Worm (Caenorhabditis elegans) whole organism, L4 larva: ENCODE data around the gene acr-20.

Experiments used
- F49E8.2 ChIP-seq: sonication (generic microtip); optimal IDR thresholded peaks from 2 replicates; lab custom pipeline; 2016; ENCODE audit warnings: missing compliant biosample characterization, mild to moderate bottlenecking, missing genetic modification characterization, borderline replicate concordance
- R02D3.7 ChIP-seq: fragments of 150-350 bp; sonication (generic microtip); optimal IDR thresholded peaks from 3 replicates; lab custom pipeline; 2014; ENCODE audit warnings: missing biosample characterization, missing genetic modification characterization
- Y105C5A.15 ChIP-seq: fragments of 200-800 bp; sonication (Bioruptor generic); IDR thresholded peaks from 2 replicates; pipeline ENCODE4 v1.3.6; 2022; ENCODE audit warnings: missing genetic modification characterization, missing compliant biosample characterization
- Y48G9A.11 ChIP-seq: fragments of 200-800 bp; sonication (Bioruptor generic); IDR thresholded peaks from 2 replicates; pipeline ENCODE4 v1.3.6; 2022; ENCODE audit warnings: missing genetic modification reagents, missing genetic modification characterization, missing compliant biosample characterization
- Y75B8A.6 ChIP-seq: fragments of 200-800 bp; sonication (Bioruptor generic); IDR thresholded peaks from 2 replicates; pipeline ENCODE4 v1.3.6; 2022; ENCODE audit warnings: missing genetic modification reagents, missing genetic modification characterization, missing compliant biosample characterization
- aha-1 ChIP-seq: fragments of 150-350 bp; peaks from one replicate; lab custom pipeline; 2014; ENCODE audit warnings: missing biosample characterization, missing genetic modification characterization
- ama-1 ChIP-seq: fragments of 150-350 bp; optimal IDR thresholded peaks from 2 replicates; lab custom pipeline; 2014; ENCODE audit warnings: inconsistent platforms, mixed read lengths
- arid-1 ChIP-seq: fragments of 200-800 bp; sonication (Bioruptor generic); conservative IDR thresholded peaks from 2 replicates; pipeline ENCODE4 v1.3.6; 2022; ENCODE audit warnings: missing genetic modification reagents, missing genetic modification characterization, missing compliant biosample characterization
- ceh-20 ChIP-seq: fragments of 200-800 bp; sonication (Bioruptor generic); IDR thresholded peaks from 2 replicates; pipeline ENCODE4 v1.3.6; 2022; ENCODE audit warnings: missing genetic modification reagents, missing genetic modification characterization, missing compliant biosample characterization
- ceh-62 ChIP-seq: sonication (generic microtip); optimal IDR thresholded peaks from 2 replicates; lab custom pipeline; 2017; ENCODE audit warnings: missing biosample characterization, missing genetic modification characterization
- ctbp-1 ChIP-seq: fragments of 200-800 bp; sonication (Bioruptor generic); IDR thresholded peaks from 2 replicates; pipeline ENCODE4 v1.3.6; 2022; ENCODE audit warnings: missing genetic modification reagents, missing genetic modification characterization, missing compliant biosample characterization
- daf-12 ChIP-seq: fragments of 150-350 bp; optimal IDR thresholded peaks from 2 replicates; lab custom pipeline; 2014; ENCODE audit warnings: missing biosample characterization, missing genetic modification reagents, missing genetic modification characterization
- daf-19 ChIP-seq: fragments of 200-800 bp; sonication (Bioruptor generic); conservative IDR thresholded peaks from 2 replicates; pipeline ENCODE4 v1.3.6; 2022; ENCODE audit warnings: missing genetic modification characterization, missing compliant biosample characterization
- dmd-6 ChIP-seq: fragments of 200-800 bp; sonication (Bioruptor generic); IDR thresholded peaks from 2 replicates; pipeline ENCODE4 v1.3.6; 2022; ENCODE audit warnings: missing genetic modification reagents, missing genetic modification characterization, missing compliant biosample characterization
- duxl-1 ChIP-seq: sonication (generic microtip); optimal IDR thresholded peaks from 2 replicates; lab custom pipeline; 2016; ENCODE audit warnings: mild to moderate bottlenecking, missing genetic modification characterization, moderate library complexity, missing compliant biosample characterization; ENCODE audit not compliant: poor library complexity
- egl-43 ChIP-seq: fragments of 200-800 bp; sonication (Bioruptor generic); IDR thresholded peaks from 2 replicates; pipeline ENCODE4 v1.3.6; 2022; ENCODE audit warnings: missing genetic modification reagents, missing genetic modification characterization, missing compliant biosample characterization
- fkh-10 ChIP-seq: fragments of 150-350 bp; optimal IDR thresholded peaks from 2 replicates; lab custom pipeline; 2014; ENCODE audit warnings: missing biosample characterization, missing genetic modification reagents, missing genetic modification characterization
- fos-1 ChIP-seq: fragments of 150-350 bp; optimal IDR thresholded peaks from 2 replicates; lab custom pipeline; 2014; ENCODE audit warnings: missing biosample characterization, missing genetic modification characterization
- hlh-30 ChIP-seq: sonication (generic microtip); optimal IDR thresholded peaks from 2 replicates; lab custom pipeline; 2017; ENCODE audit warnings: antibody characterized with exemption, mild to moderate bottlenecking, missing genetic modification characterization, missing compliant biosample characterization; ENCODE audit not compliant: insufficient read depth
- hmg-1.1 ChIP-seq: fragments of 200-800 bp; sonication (Bioruptor generic); IDR thresholded peaks from 2 replicates; pipeline ENCODE4 v1.3.6; 2022; ENCODE audit warnings: missing genetic modification reagents, missing genetic modification characterization, missing compliant biosample characterization
- lin-29 ChIP-seq: fragments of 200-800 bp; sonication (Bioruptor generic); IDR thresholded peaks from 2 replicates; pipeline ENCODE4 v1.3.6; 2022; ENCODE audit warnings: missing genetic modification reagents, missing genetic modification characterization, missing compliant biosample characterization
- lin-38 ChIP-seq: fragments of 200-800 bp; sonication (Bioruptor generic); IDR thresholded peaks from 2 replicates; pipeline ENCODE4 v1.3.6; 2022; ENCODE audit warnings: missing genetic modification reagents, missing genetic modification characterization, missing compliant biosample characterization
- lsy-2 ChIP-seq, 2 experiments: fragments of 150-350 bp in 1 of 2; sonication (generic microtip) in 1 of 2; optimal IDR thresholded peaks; 2 replicates each; lab custom pipeline; 2014 to 2017; ENCODE audit warnings: missing biosample characterization in 2 of 2, missing genetic modification characterization in 2 of 2
- madf-5 ChIP-seq, 2 experiments: fragments of 200-800 bp; sonication (Bioruptor generic); IDR thresholded peaks; 2 replicates each; pipeline ENCODE4 v1.3.6; 2022; ENCODE audit warnings: missing compliant biosample characterization in 2 of 2, missing genetic modification characterization in 2 of 2
- mdt-29 ChIP-seq: fragments of 200-800 bp; sonication (Bioruptor generic); IDR thresholded peaks from 2 replicates; pipeline ENCODE4 v1.3.6; 2022; ENCODE audit warnings: missing genetic modification reagents, missing genetic modification characterization, missing compliant biosample characterization
- mep-1 ChIP-seq: fragments of 150-350 bp; sonication (generic microtip); optimal IDR thresholded peaks from 3 replicates; lab custom pipeline; 2014; ENCODE audit warnings: missing biosample characterization, missing genetic modification characterization
- mxl-3 ChIP-seq: fragments of 200-800 bp; sonication (Bioruptor generic); optimal IDR thresholded peaks from 2 replicates; lab custom pipeline; 2018; ENCODE audit warnings: mild to moderate bottlenecking, missing genetic modification characterization, missing compliant biosample characterization
- nhr-102 ChIP-seq: sonication (generic microtip); optimal IDR thresholded peaks from 2 replicates; lab custom pipeline; 2016; ENCODE audit warnings: mild to moderate bottlenecking, missing genetic modification characterization, moderate library complexity, missing compliant biosample characterization
- nhr-11 ChIP-seq: fragments of 150-350 bp; optimal IDR thresholded peaks from 2 replicates; lab custom pipeline; 2014; ENCODE audit warnings: missing biosample characterization, missing genetic modification characterization
- nhr-111 ChIP-seq: fragments of 200-800 bp; sonication (Bioruptor generic); optimal IDR thresholded peaks from 2 replicates; lab custom pipeline; 2018; ENCODE audit warnings: mild to moderate bottlenecking, missing genetic modification characterization, missing compliant biosample characterization
- nhr-41 ChIP-seq: fragments of 200-800 bp; sonication (Bioruptor generic); IDR thresholded peaks from 2 replicates; pipeline ENCODE4 v1.3.6; 2022; ENCODE audit warnings: missing genetic modification reagents, missing genetic modification characterization, missing compliant biosample characterization
- nhr-42 ChIP-seq: fragments of 200-800 bp; sonication (Bioruptor generic); IDR thresholded peaks from 2 replicates; pipeline ENCODE4 v1.3.6; 2022; ENCODE audit warnings: missing genetic modification characterization, missing compliant biosample characterization
- nhr-6 ChIP-seq: fragments of 150-350 bp; optimal IDR thresholded peaks from 2 replicates; lab custom pipeline; 2014; ENCODE audit warnings: missing biosample characterization, missing genetic modification characterization
- nhr-77 ChIP-seq: fragments of 150-350 bp; optimal IDR thresholded peaks from 2 replicates; lab custom pipeline; 2014; ENCODE audit warnings: missing biosample characterization, missing genetic modification characterization
- pha-4 ChIP-seq, 2 experiments: fragments of 150-350 bp in 1 of 2; fragments of 200-800 bp in 1 of 2; sonication (Bioruptor generic) in 1 of 2; IDR thresholded peaks in 1 of 2; optimal IDR thresholded peaks in 1 of 2; 2 replicates each; pipeline versions ENCODE4 v1.3.6 to Lab custom; 2014 to 2022; ENCODE audit warnings: missing genetic modification characterization in 2 of 2, missing genetic modification reagents in 2 of 2, missing biosample characterization in 1 of 2, missing compliant biosample characterization in 1 of 2
- php-3 ChIP-seq: fragments of 200-800 bp; sonication (Bioruptor generic); IDR thresholded peaks from 2 replicates; pipeline ENCODE4 v1.3.6; 2022; ENCODE audit warnings: missing genetic modification reagents, missing genetic modification characterization, missing compliant biosample characterization
- rbr-2 ChIP-seq: sonication (generic microtip); optimal IDR thresholded peaks from 2 replicates; lab custom pipeline; 2016; ENCODE audit warnings: missing genotype, missing genetic modification characterization, missing compliant biosample characterization
- saeg-2 ChIP-seq: fragments of 200-800 bp; sonication (Bioruptor generic); IDR thresholded peaks from 2 replicates; pipeline ENCODE4 v1.3.6; 2022; ENCODE audit warnings: missing genetic modification reagents, missing genetic modification characterization, missing compliant biosample characterization
- snpc-1.2 ChIP-seq: fragments of 200-800 bp; sonication (Bioruptor generic); IDR thresholded peaks from 2 replicates; pipeline ENCODE4 v1.3.6; 2022; ENCODE audit warnings: missing genetic modification reagents, missing genetic modification characterization, missing compliant biosample characterization
- snpc-4 ChIP-seq: fragments of 150-350 bp; optimal IDR thresholded peaks from 2 replicates; lab custom pipeline; 2014; ENCODE audit warnings: missing biosample characterization, missing genetic modification characterization
- tag-97 ChIP-seq: fragments of 200-800 bp; sonication (Bioruptor generic); IDR thresholded peaks from 2 replicates; pipeline ENCODE4 v1.3.6; 2022; ENCODE audit warnings: missing genetic modification characterization, missing compliant biosample characterization
- unc-130 ChIP-seq: sonication (generic microtip); optimal IDR thresholded peaks from 2 replicates; lab custom pipeline; 2016; ENCODE audit warnings: missing genetic modification reagents, missing genetic modification characterization, missing compliant biosample characterization
- unc-62 ChIP-seq, 3 experiments: fragments of 150-350 bp in 1 of 3; sonication (generic microtip); optimal IDR thresholded peaks in 2 of 3; peaks in 1 of 3; 1 replicate in 1 of 3; 2 replicates in 2 of 3; lab custom pipeline; 2014 to 2017; ENCODE audit warnings: missing biosample characterization in 3 of 3, missing genetic modification characterization in 3 of 3, missing genetic modification reagents in 3 of 3, missing genotype in 1 of 3
- vab-7 ChIP-seq: fragments of 200-800 bp; sonication (Bioruptor generic); IDR thresholded peaks from 2 replicates; pipeline ENCODE4 v1.3.6; 2022; ENCODE audit warnings: missing genetic modification reagents, missing genetic modification characterization, missing compliant biosample characterization
- zag-1 ChIP-seq: fragments of 150-350 bp; optimal IDR thresholded peaks from 2 replicates; lab custom pipeline; 2014; ENCODE audit warnings: missing biosample characterization, missing genetic modification characterization
- zfp-3 ChIP-seq: fragments of 200-800 bp; sonication (Bioruptor generic); conservative IDR thresholded peaks from 2 replicates; pipeline ENCODE4 v1.3.6; 2022; ENCODE audit warnings: missing genetic modification reagents, missing genetic modification characterization, missing compliant biosample characterization
- zip-11 ChIP-seq: fragments of 200-800 bp; sonication (Bioruptor generic); IDR thresholded peaks from 2 replicates; pipeline ENCODE4 v1.3.6; 2022; ENCODE audit warnings: missing genetic modification characterization, missing compliant biosample characterization
- zip-2 ChIP-seq: fragments of 150-350 bp; optimal IDR thresholded peaks from 2 replicates; lab custom pipeline; 2014; ENCODE audit warnings: missing biosample characterization, missing genetic modification characterization

acr-20 gene

ce11 chrII:14350768-14351167 is 26.9 kb downstream of the acr-20 start:
- TF ChIP-seq dmd-6 (no peak), F49E8.2 (peak; percentile 56), lsy-2 (tag; optimal IDR thresholded peaks at IDR 0.05; lab: Kevin White, UChicago) (peak in 1 of 2 experiments; percentile 22), mdt-29 (GFP tag; lab: Robert Waterston, UW) (0 out of 2 replicates have a peak, but pooled peaks have one; percentile 29), arid-1 (GFP tag; lab: Robert Waterston, UW) (peak; percentile 36; the same call in 1 of the 2 replicates), lin-38 (GFP tag; lab: Robert Waterston, UW) (peak; percentile 63), snpc-4 (tag; lab: Kevin White, UChicago) (no peak), aha-1 (tag; lab: Kevin White, UChicago) (peak; percentile 27), ctbp-1 (0 out of 2 replicates have a peak, but pooled peaks have one; percentile 49), nhr-42 (GFP tag; lab: Robert Waterston, UW) (peak; percentile 77; the same call in 1 of the 2 replicates), unc-130 (GFP tag; lab: Kevin White, UChicago) (peak; percentile 6), zfp-3 (GFP tag; lab: Robert Waterston, UW) (0 out of 2 replicates have a peak, but pooled peaks have one; percentile 34), Y48G9A.11 (GFP tag; lab: Robert Waterston, UW) (peak; percentile 40; the same call in 1 of the 2 replicates), nhr-102 (tag; lab: Kevin White, UChicago) (peak; percentile 1), egl-43 (GFP tag; lab: Robert Waterston, UW) (peak; percentile 60; the same call in 1 of the 2 replicates), tag-97 (GFP tag; lab: Robert Waterston, UW) (no peak), mep-1 (tag; lab: Kevin White, UChicago) (peak; percentile 13), madf-5 (GFP tag; IDR thresholded peaks at IDR 0.05; lab: Robert Waterston, UW) (no peak), snpc-1.2 (GFP tag; lab: Robert Waterston, UW) (0 out of 2 replicates have a peak, but pooled peaks have one; percentile 23), nhr-41 (0 out of 2 replicates have a peak, but pooled peaks have one; percentile 34), nhr-11 (tag; lab: Kevin White, UChicago) (no peak), pha-4 (GFP tag; IDR thresholded peaks at IDR 0.05; lab: Robert Waterston, UW) (peak; percentile 42; the same call in 1 of the 2 replicates), pha-4 (tag; optimal IDR thresholded peaks at IDR 0.05; lab: Kevin White, UChicago) (no peak), duxl-1 (tag; lab: Kevin White, UChicago) (peak; percentile 24), nhr-111 (GFP tag; lab: Kevin White, UChicago) (peak; percentile 36), zag-1 (tag; lab: Kevin White, UChicago) (no peak), ama-1 (lab: Kevin White, UChicago) (peak; percentile 19), unc-62 (GFP tag; optimal IDR thresholded peaks at IDR 0.05 in 1 of 2; lab: Kevin White, UChicago) (peak in 1 of 2 experiments; percentile 78), unc-62 (tag; optimal IDR thresholded peaks at IDR 0.05; lab: Kevin White, UChicago) (no peak)

- TF ChIP-seq nhr-6 (tag; lab: Kevin White, UChicago) (peak; percentile 83), daf-19 (GFP tag; lab: Robert Waterston, UW) (no peak), hlh-30 (tag; lab: Kevin White, UChicago) (peak; percentile 92), nhr-111 (GFP tag; lab: Kevin White, UChicago) (no peak), zip-2 (tag; lab: Kevin White, UChicago) (no peak), R02D3.7 (no peak), vab-7 (peak; percentile 60; the same call in 1 of the 2 replicates), php-3 (0 out of 2 replicates have a peak, but pooled peaks have one; percentile 14), Y75B8A.6 (GFP tag; lab: Robert Waterston, UW) (no peak), mxl-3 (peak; percentile 58), nhr-77 (tag; lab: Kevin White, UChicago) (peak; percentile 97), Y105C5A.15 (no peak), ceh-62 (no peak), ceh-20 (GFP tag; lab: Robert Waterston, UW) (peak; percentile 57; the same call in 1 of the 2 replicates), saeg-2 (GFP tag; lab: Robert Waterston, UW) (no peak), rbr-2 (tag; lab: Kevin White, UChicago) (peak; percentile 76), fos-1 (tag; lab: Kevin White, UChicago) (no peak), hmg-1.1 (GFP tag; lab: Robert Waterston, UW) (peak; percentile 78), fkh-10 (peak; percentile 78), daf-12 (tag; lab: Kevin White, UChicago) (no peak), aha-1 (tag; lab: Kevin White, UChicago) (peak; percentile 88), zip-11 (GFP tag; lab: Robert Waterston, UW) (no peak), lin-29 (GFP tag; lab: Robert Waterston, UW) (no peak)
Observed at ce11 chrII:14349356-14349923, 28.3 kb downstream of the acr-20 start, which contains the start of the genes Y54G11A.17, lin-7 and elof-1. Y54G11A.17 (minus strand) TSS chrII:14349406. lin-7 (minus strand) TSS chrII:14349406. elof-1 (plus strand) TSS chrII:14349738.
